Worm (Caenorhabditis elegans) whole organism, L2 larva: ENCODE measurements around the gene F23D12.7.

Source experiments
- R02D3.7 ChIP-seq: fragments of 150-350 bp; optimal IDR thresholded peaks from 2 replicates; lab custom pipeline; 2014; ENCODE audit warnings: missing biosample characterization, missing genetic modification characterization
- alr-1 ChIP-seq: fragments of 150-350 bp; optimal IDR thresholded peaks from 2 replicates; lab custom pipeline; 2014; ENCODE audit warnings: missing biosample characterization, missing genetic modification characterization
- aly-2 ChIP-seq: fragments of 150-350 bp; optimal IDR thresholded peaks from 2 replicates; lab custom pipeline; 2014; ENCODE audit warnings: missing biosample characterization, missing genetic modification characterization
- ama-1 ChIP-seq: fragments of 150-350 bp; optimal IDR thresholded peaks from 2 replicates; lab custom pipeline; 2018; ENCODE audit warnings: inconsistent platforms
- blmp-1 ChIP-seq: sonication (generic microtip); optimal IDR thresholded peaks from 2 replicates; lab custom pipeline; 2017; ENCODE audit warnings: missing genetic modification characterization, mild to moderate bottlenecking, missing compliant biosample characterization, antibody characterized with exemption, moderate library complexity; ENCODE audit not compliant: insufficient read depth
- ceh-82 ChIP-seq: fragments of 150-350 bp; optimal IDR thresholded peaks from 2 replicates; lab custom pipeline; 2014; ENCODE audit warnings: missing biosample characterization, missing genetic modification characterization
- elt-3 ChIP-seq: sonication (generic microtip); optimal IDR thresholded peaks from 2 replicates; lab custom pipeline; 2017; ENCODE audit warnings: missing biosample characterization, missing genetic modification characterization
- fos-1 ChIP-seq: fragments of 150-350 bp; optimal IDR thresholded peaks from 2 replicates; lab custom pipeline; 2014; ENCODE audit warnings: missing biosample characterization, missing genetic modification characterization
- lsy-2 ChIP-seq, 2 experiments: fragments of 150-350 bp in 1 of 2; sonication (generic microtip) in 1 of 2; optimal IDR thresholded peaks; 2 replicates each; lab custom pipeline; 2014 to 2017; ENCODE audit warnings: missing biosample characterization in 2 of 2, missing genetic modification characterization in 2 of 2
- nhr-237 ChIP-seq: fragments of 150-350 bp; optimal IDR thresholded peaks from 2 replicates; lab custom pipeline; 2014; ENCODE audit warnings: missing biosample characterization, missing genetic modification characterization
- snpc-4 ChIP-seq: fragments of 150-350 bp; optimal IDR thresholded peaks from 2 replicates; lab custom pipeline; 2014; ENCODE audit warnings: missing biosample characterization, missing genetic modification characterization
- zag-1 ChIP-seq: fragments of 150-350 bp; optimal IDR thresholded peaks from 2 replicates; lab custom pipeline; 2014; ENCODE audit warnings: missing biosample characterization, missing genetic modification characterization
- ztf-11 ChIP-seq: sonication (generic microtip); optimal IDR thresholded peaks from 2 replicates; lab custom pipeline; 2017; ENCODE audit warnings: missing biosample characterization, missing genetic modification characterization

DNA sequence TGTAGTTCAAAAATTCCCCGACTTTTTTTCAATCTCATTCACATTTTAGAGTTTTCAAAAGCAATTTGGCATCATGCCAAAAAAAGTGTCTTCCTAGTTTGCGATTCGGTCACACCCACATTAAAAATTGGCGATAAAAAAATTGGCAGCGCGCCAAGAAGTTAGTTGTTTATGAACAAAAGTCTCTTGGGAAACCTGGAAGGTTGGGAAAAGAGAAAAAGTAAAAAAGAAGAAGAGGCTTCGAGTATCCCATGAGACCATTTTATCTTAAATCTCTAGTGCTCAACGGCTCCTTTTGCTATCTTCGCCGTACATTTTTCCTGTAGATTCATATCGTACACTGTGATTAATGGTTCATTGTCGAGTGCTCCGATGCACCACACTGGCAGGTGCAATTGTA, 34.2 kb upstream of the F23D12.7 start:
- TF ChIP-seq blmp-1 (no peak), elt-3 (tag; lab: Kevin White, UChicago) (no peak), R02D3.7 (tag; lab: Kevin White, UChicago) (no peak), zag-1 (tag; lab: Kevin White, UChicago) (no peak), ceh-82 (no peak), aly-2 (tag; lab: Kevin White, UChicago) (no peak), fos-1 (tag; lab: Kevin White, UChicago) (no peak), ama-1 (lab: Kevin White, UChicago) (no peak), alr-1 (no peak), ztf-11 (no peak), lsy-2 (tag; optimal IDR thresholded peaks at IDR 0.05; lab: Kevin White, UChicago) (no peak), nhr-237 (tag; lab: Kevin White, UChicago) (no peak), snpc-4 (tag; lab: Kevin White, UChicago) (no peak)
